Fruit fly (Drosophila melanogaster) whole organism, embryonic: ENCODE data around the gene Lmpt.

ENCODE experiments used
- Atf3 ChIP-seq: fragments of 200-800 bp; sonication (Bioruptor generic); optimal IDR thresholded peaks from 3 replicates; lab custom pipeline; 2016; ENCODE audit warnings: missing biosample characterization, missing genetic modification characterization
- Bdp1 ChIP-seq: fragments of 200-800 bp; sonication (Bioruptor generic); optimal IDR thresholded peaks from 3 replicates; lab custom pipeline; 2016; ENCODE audit warnings: missing biosample characterization, missing genetic modification characterization
- C15 ChIP-seq: fragments of 200-800 bp; sonication (Bioruptor generic); IDR thresholded peaks from 3 replicates; pipeline ENCODE4 v1.3.6; 2022; ENCODE audit warnings: missing biosample characterization, missing genetic modification characterization
- CG10209 ChIP-seq: fragments of 200-800 bp; sonication (Bioruptor generic); optimal IDR thresholded peaks from 3 replicates; lab custom pipeline; 2017; ENCODE audit warnings: missing biosample characterization, mild to moderate bottlenecking, missing genetic modification characterization, missing genetic modification reagents
- CG10543 ChIP-seq: fragments of 200-800 bp; sonication (Bioruptor generic); optimal IDR thresholded peaks from 3 replicates; lab custom pipeline; 2017; ENCODE audit warnings: missing biosample characterization, mild to moderate bottlenecking, missing genetic modification characterization, moderate library complexity
- CG11085 ChIP-seq: fragments of 200-800 bp; sonication (Bioruptor generic); IDR thresholded peaks from 2 replicates; pipeline ENCODE4 v1.3.6; 2022; ENCODE audit warnings: missing biosample characterization, missing genetic modification characterization
- CG12104 ChIP-seq: fragments of 200-800 bp; sonication (Bioruptor generic); optimal IDR thresholded peaks from 3 replicates; lab custom pipeline; 2016; ENCODE audit warnings: missing biosample characterization, missing genetic modification characterization
- CG1233 ChIP-seq: fragments of 200-800 bp; sonication (Bioruptor generic); optimal IDR thresholded peaks from 4 replicates; lab custom pipeline; 2018; ENCODE audit warnings: missing biosample characterization, mild to moderate bottlenecking, missing genetic modification characterization
- CG13123 ChIP-seq: fragments of 200-800 bp; sonication (Bioruptor generic); optimal IDR thresholded peaks from 2 replicates; lab custom pipeline; 2016; ENCODE audit warnings: missing biosample characterization, missing genetic modification characterization
- CG13296 ChIP-seq: fragments of 200-800 bp; sonication (Bioruptor generic); optimal IDR thresholded peaks from 3 replicates; lab custom pipeline; 2018; ENCODE audit warnings: missing biosample characterization, mild to moderate bottlenecking, missing genetic modification characterization
- CG13624 ChIP-seq: fragments of 200-800 bp; sonication (Bioruptor generic); optimal IDR thresholded peaks from 2 replicates; lab custom pipeline; 2016; ENCODE audit warnings: missing biosample characterization, missing genetic modification characterization
- CG14860 ChIP-seq: fragments of 200-800 bp; sonication (Bioruptor generic); IDR thresholded peaks from 3 replicates; pipeline ENCODE4 v1.3.6; 2022; ENCODE audit warnings: missing biosample characterization, missing genetic modification characterization; ENCODE audit not compliant: partially characterized antibody
- CG30020 ChIP-seq: fragments of 200-800 bp; optimal IDR thresholded peaks from 2 replicates; lab custom pipeline; 2019; ENCODE audit warnings: missing biosample characterization, mild to moderate bottlenecking, missing genetic modification characterization, moderate library complexity
- CG30403 ChIP-seq: fragments of 200-800 bp; sonication (Bioruptor generic); optimal IDR thresholded peaks from 3 replicates; lab custom pipeline; 2016; ENCODE audit warnings: missing biosample characterization, missing genetic modification characterization
- CG31388 ChIP-seq: fragments of 200-800 bp; sonication (Bioruptor generic); optimal IDR thresholded peaks from 2 replicates; lab custom pipeline; 2016; ENCODE audit warnings: missing biosample characterization, missing genetic modification characterization
- CG32772 ChIP-seq: fragments of 200-800 bp; sonication (Bioruptor generic); IDR thresholded peaks from 2 replicates; pipeline ENCODE4 v1.3.6; 2022; ENCODE audit warnings: missing biosample characterization, missing genetic modification characterization
- CG34422 ChIP-seq: fragments of 200-800 bp; sonication (Bioruptor generic); IDR thresholded peaks from 3 replicates; pipeline ENCODE4 v1.3.6; 2022; ENCODE audit warnings: missing biosample characterization, missing genetic modification characterization
- CG5953 ChIP-seq: fragments of 200-800 bp; sonication (Bioruptor generic); IDR thresholded peaks from 2 replicates; pipeline ENCODE4 v1.3.6; 2022; ENCODE audit warnings: missing biosample characterization, missing genetic modification characterization
- CG6689 ChIP-seq: fragments of 200-800 bp; sonication (Bioruptor generic); IDR thresholded peaks from 2 replicates; pipeline ENCODE4 v1.3.6; 2022; ENCODE audit warnings: missing biosample characterization, missing genetic modification characterization
- CG9817 ChIP-seq: fragments of 200-800 bp; sonication (Bioruptor generic); optimal IDR thresholded peaks from 2 replicates; lab custom pipeline; 2018; ENCODE audit warnings: missing biosample characterization, mild to moderate bottlenecking, missing genetic modification characterization, moderate library complexity
- CHES-1-like ChIP-seq: fragments of 200-800 bp; sonication (Bioruptor generic); optimal IDR thresholded peaks from 2 replicates; lab custom pipeline; 2016; ENCODE audit warnings: missing biosample characterization, missing genetic modification characterization
- Dfd ChIP-seq, 2 experiments: fragments of >200 bp; optimal IDR thresholded peaks; 2 replicates each; lab custom pipeline; 2017; ENCODE audit warnings: missing biosample characterization in 2 of 2, missing genetic modification characterization in 2 of 2
- Fer2 ChIP-seq: fragments of 200-800 bp; sonication (Bioruptor generic); optimal IDR thresholded peaks from 2 replicates; lab custom pipeline; 2018; ENCODE audit warnings: missing biosample characterization, mild to moderate bottlenecking, missing genetic modification characterization, moderate library complexity
- Gsc ChIP-seq: fragments of 200-800 bp; sonication (Bioruptor generic); IDR thresholded peaks from 2 replicates; pipeline ENCODE4 v1.3.6; 2022; ENCODE audit warnings: missing biosample characterization, missing genetic modification characterization
- Hand ChIP-seq: fragments of 200-800 bp; sonication (Bioruptor generic); optimal IDR thresholded peaks from 2 replicates; lab custom pipeline; 2017; ENCODE audit warnings: mild to moderate bottlenecking, missing biosample characterization, missing genetic modification reagents, missing genetic modification characterization
- Hr3 ChIP-seq: fragments of 200-800 bp; sonication (Bioruptor generic); optimal IDR thresholded peaks from 3 replicates; lab custom pipeline; 2016; ENCODE audit warnings: missing biosample characterization, missing genetic modification characterization
- Hr78 ChIP-seq, 2 experiments: fragments of 200-800 bp in 1 of 2; fragments of >200 bp in 1 of 2; sonication (Bioruptor generic) in 1 of 2; optimal IDR thresholded peaks; 2 replicates each; lab custom pipeline; 2017 to 2019; ENCODE audit warnings: missing biosample characterization in 2 of 2, missing genetic modification characterization in 2 of 2, mild to moderate bottlenecking in 1 of 2, moderate library complexity in 1 of 2
- Mad ChIP-seq: fragments of 200-800 bp; sonication (Bioruptor generic); optimal IDR thresholded peaks from 2 replicates; lab custom pipeline; 2016; ENCODE audit warnings: missing biosample characterization, missing genetic modification characterization
- Meics ChIP-seq: fragments of 200-800 bp; sonication (Bioruptor generic); optimal IDR thresholded peaks from 2 replicates; lab custom pipeline; 2017; ENCODE audit warnings: missing biosample characterization, mild to moderate bottlenecking, missing genetic modification characterization
- NFAT ChIP-seq: fragments of 200-800 bp; sonication (Bioruptor generic); IDR thresholded peaks from 2 replicates; pipeline ENCODE4 v1.3.6; 2022; ENCODE audit warnings: missing biosample characterization, missing genetic modification characterization
- Nf-YA ChIP-seq: fragments of 200-800 bp; sonication (Bioruptor generic); IDR thresholded peaks from 2 replicates; pipeline ENCODE4 v1.3.6; 2022; ENCODE audit warnings: missing biosample characterization, missing genetic modification characterization
- NfI ChIP-seq: fragments of 200-800 bp; sonication (Bioruptor generic); optimal IDR thresholded peaks from 3 replicates; lab custom pipeline; 2018; ENCODE audit warnings: missing biosample characterization, mild to moderate bottlenecking, missing genetic modification characterization, moderate library complexity
- Pdp1 ChIP-seq, 2 experiments: fragments of 200-800 bp; sonication (Bioruptor generic); optimal IDR thresholded peaks; 3 replicates each; lab custom pipeline; 2016; ENCODE audit warnings: missing biosample characterization in 2 of 2, missing genetic modification characterization in 2 of 2, mild to moderate bottlenecking in 1 of 2, moderate library complexity in 1 of 2
- Sry-β ChIP-seq: fragments of 200-800 bp; sonication (Bioruptor generic); optimal IDR thresholded peaks from 2 replicates; lab custom pipeline; 2018; ENCODE audit warnings: missing biosample characterization, mild to moderate bottlenecking, missing genetic modification characterization, moderate library complexity
- Trl ChIP-seq, 3 experiments: fragments of >200 bp in 2 of 3; fragments of 200-800 bp in 1 of 3; sonication (Bioruptor generic) in 1 of 3; optimal IDR thresholded peaks; 2 replicates in 1 of 3; 3 replicates in 2 of 3; lab custom pipeline; 2016 to 2017; ENCODE audit warnings: missing biosample characterization in 1 of 3, missing genetic modification characterization in 1 of 3
- abd-A ChIP-seq: fragments of 200-800 bp; sonication (Bioruptor generic); optimal IDR thresholded peaks from 3 replicates; lab custom pipeline; 2019; ENCODE audit warnings: missing biosample characterization, mild to moderate bottlenecking, missing genetic modification characterization, moderate library complexity
- chn ChIP-seq: fragments of 200-800 bp; sonication (Bioruptor generic); optimal IDR thresholded peaks from 2 replicates; lab custom pipeline; 2016; ENCODE audit warnings: missing biosample characterization, missing genetic modification characterization
- dati ChIP-seq: fragments of 200-800 bp; sonication (Bioruptor generic); IDR thresholded peaks from 2 replicates; pipeline ENCODE4 v1.3.6; 2022; ENCODE audit warnings: missing biosample characterization, missing genetic modification characterization
- dm ChIP-seq: fragments of 200-800 bp; sonication (Bioruptor generic); optimal IDR thresholded peaks from 3 replicates; lab custom pipeline; 2016; ENCODE audit warnings: missing biosample characterization, missing genetic modification characterization
- h ChIP-seq: fragments of >200 bp; optimal IDR thresholded peaks from 2 replicates; lab custom pipeline; 2017
- inv ChIP-seq: fragments of 200-800 bp; sonication (Bioruptor generic); IDR thresholded peaks from 2 replicates; pipeline ENCODE4 v1.3.6; 2022; ENCODE audit warnings: missing biosample characterization, missing genetic modification characterization; ENCODE audit not compliant: partially characterized antibody
- lbe ChIP-seq: fragments of 200-800 bp; sonication (Bioruptor generic); optimal IDR thresholded peaks from 2 replicates; lab custom pipeline; 2016; ENCODE audit warnings: missing biosample characterization, mild to moderate bottlenecking, missing genetic modification characterization
- lmd ChIP-seq: fragments of 200-800 bp; sonication (Bioruptor generic); IDR thresholded peaks from 2 replicates; pipeline ENCODE4 v1.3.6; 2022; ENCODE audit warnings: missing biosample characterization, missing genetic modification characterization
- nmo ChIP-seq: fragments of 200-800 bp; sonication (Bioruptor generic); optimal IDR thresholded peaks from 2 replicates; lab custom pipeline; 2018; ENCODE audit warnings: missing biosample characterization, mild to moderate bottlenecking, missing genetic modification characterization, moderate library complexity
- p53 ChIP-seq: fragments of 200-800 bp; sonication (Bioruptor generic); optimal IDR thresholded peaks from 2 replicates; lab custom pipeline; 2016; ENCODE audit warnings: missing biosample characterization, missing genetic modification characterization
- salm ChIP-seq: fragments of 200-800 bp; sonication (Bioruptor generic); optimal IDR thresholded peaks from 2 replicates; lab custom pipeline; 2018; ENCODE audit warnings: missing biosample characterization, mild to moderate bottlenecking, missing genetic modification characterization
- sisA ChIP-seq: fragments of 200-800 bp; sonication (Bioruptor generic); IDR thresholded peaks from 2 replicates; pipeline ENCODE4 v1.3.6; 2022; ENCODE audit warnings: missing biosample characterization, missing genetic modification characterization
- tin ChIP-seq: fragments of 200-800 bp; sonication (Bioruptor generic); optimal IDR thresholded peaks from 3 replicates; lab custom pipeline; 2016; ENCODE audit warnings: missing biosample characterization, missing genetic modification characterization
- yki ChIP-seq: fragments of >200 bp; optimal IDR thresholded peaks from 3 replicates; lab custom pipeline; 2018
- zen ChIP-seq: fragments of 200-800 bp; sonication (Bioruptor generic); optimal IDR thresholded peaks from 3 replicates; lab custom pipeline; 2018; ENCODE audit warnings: missing biosample characterization, mild to moderate bottlenecking, missing genetic modification characterization, moderate library complexity

Lmpt gene

DNA sequence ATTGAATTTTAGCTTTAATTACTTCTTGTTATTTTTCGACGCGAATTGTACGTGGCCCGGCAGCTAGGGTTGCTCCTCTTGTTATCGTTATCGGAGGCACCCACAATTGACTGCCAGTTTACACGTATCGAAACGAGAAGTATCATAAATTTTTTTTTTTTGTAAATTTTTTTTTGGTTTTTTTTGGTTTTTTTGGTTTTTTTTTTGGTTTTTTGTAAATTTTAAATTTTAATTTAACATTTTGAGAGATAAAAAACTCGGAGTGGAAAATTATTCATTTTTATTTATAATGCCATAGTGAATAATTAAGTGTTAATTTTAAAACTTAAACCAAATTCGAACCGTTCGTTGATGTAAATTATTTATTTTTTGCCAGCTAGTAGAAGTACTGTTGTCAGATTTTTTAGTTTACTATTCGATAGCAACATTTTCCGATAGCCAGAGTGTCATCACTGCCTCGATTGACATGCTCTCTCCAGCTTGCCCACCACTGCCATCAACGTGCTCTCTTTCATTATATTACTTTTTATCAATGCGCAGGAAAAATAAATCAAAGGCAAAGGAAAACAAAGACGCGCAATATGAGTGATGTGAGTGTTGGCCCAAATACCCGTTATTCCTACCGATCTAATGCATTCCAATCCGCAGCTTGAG is 20.0 kb upstream of the Lmpt start, which contains the start of the genes kud and Zcchc7 (continued):
- TF ChIP-seq Hand (peak; percentile 58), CG11085 (GFP tag; lab: Robert Waterston, UW) (0 out of 2 replicates have a peak, but pooled peaks have one; percentile 8), Hr78 (GFP tag; optimal IDR thresholded peaks at IDR 0.05; lab: Kevin White, UChicago) (no peak), NFAT (GFP tag; lab: Robert Waterston, UW) (peak; percentile 75), nmo (peak; percentile 79), CG5953 (GFP tag; lab: Robert Waterston, UW) (no peak), CG10209 (GFP tag; lab: Kevin White, UChicago) (peak; percentile 54), Nf-YA (no peak), CG30020 (tag; lab: Kevin White, UChicago) (peak; percentile 87), C15 (GFP tag; lab: Robert Waterston, UW) (no peak), Gsc (GFP tag; lab: Robert Waterston, UW) (no peak), CG9817 (peak; percentile 75), CG12104 (GFP tag; lab: Kevin White, UChicago) (peak; percentile 55), CG31388 (GFP tag; lab: Kevin White, UChicago) (peak; percentile 6), NfI (GFP tag; lab: Kevin White, UChicago) (peak; percentile 65), CHES-1-like (GFP tag; lab: Kevin White, UChicago) (peak; percentile 39), Bdp1 (GFP tag; lab: Kevin White, UChicago) (peak; percentile 38), lmd (peak; percentile 19; the same call in 1 of the 2 replicates), Fer2 (peak; percentile 64), Atf3 (GFP tag; lab: Kevin White, UChicago) (no peak), Meics (GFP tag; lab: Kevin White, UChicago) (peak; percentile 71), CG13624 (GFP tag; lab: Kevin White, UChicago) (peak; percentile 56), Sry-β (GFP tag; lab: Kevin White, UChicago) (peak; percentile 82), h (no peak), inv (no peak), Hr3 (GFP tag; lab: Kevin White, UChicago) (peak; percentile 54), lbe (GFP tag; lab: Kevin White, UChicago) (peak; percentile 43), Dfd (GFP tag; optimal IDR thresholded peaks at IDR 0.05; lab: Kevin White, UChicago) (no peak), CG1233 (peak; percentile 43), CG13296 (GFP tag; lab: Kevin White, UChicago) (no peak), CG32772 (GFP tag; lab: Robert Waterston, UW) (no peak), chn (GFP tag; lab: Kevin White, UChicago) (peak; percentile 52), yki (lab: Kevin White, UChicago) (no peak), zen (tag; lab: Kevin White, UChicago) (peak; percentile 33), CG34422 (GFP tag; lab: Robert Waterston, UW) (no peak), Pdp1 (GFP tag; optimal IDR thresholded peaks at IDR 0.05; lab: Kevin White, UChicago) (peak in 1 of 2 experiments; percentile 52), abd-A (tag; lab: Kevin White, UChicago) (no peak), tin (GFP tag; lab: Kevin White, UChicago) (peak; percentile 59), CG13123 (GFP tag; lab: Kevin White, UChicago) (peak; percentile 2), salm (tag; lab: Kevin White, UChicago) (no peak), CG30403 (peak; percentile 77), CG10543 (GFP tag; lab: Kevin White, UChicago) (peak; percentile 86), dati (GFP tag; lab: Robert Waterston, UW) (no peak), CG14860 (GFP tag; lab: Robert Waterston, UW) (peak; percentile 45; the same call in 1 of the 3 replicates), sisA (GFP tag; lab: Robert Waterston, UW) (peak; percentile 12; the same call in 1 of the 2 replicates), dm (peak; percentile 27), CG6689 (GFP tag; lab: Robert Waterston, UW) (peak; percentile 50; the same call in 1 of the 2 replicates), Trl (optimal IDR thresholded peaks at IDR 0.05; lab: Kevin White, UChicago) (peak; percentile 55 to 64), Trl (GFP tag; optimal IDR thresholded peaks at IDR 0.05; lab: Kevin White, UChicago) (no peak), p53 (GFP tag; lab: Kevin White, UChicago) (no peak), Mad (GFP tag; lab: Kevin White, UChicago) (no peak)
